Fruit fly (Drosophila melanogaster) whole organism, embryonic: ENCODE results near the gene THADA.
A peak's percentile ranks its signal among the peaks of the same experiment; 100 is the strongest.

ENCODE experiments used
- Asciz ChIP-seq: fragments of 200-800 bp; sonication (Bioruptor generic); optimal IDR thresholded peaks from 2 replicates; lab custom pipeline; 2017; ENCODE audit warnings: missing biosample characterization, mild to moderate bottlenecking, missing genetic modification characterization, missing genetic modification reagents
- Atf-2 ChIP-seq: fragments of 200-800 bp; sonication (Bioruptor generic); optimal IDR thresholded peaks from 2 replicates; lab custom pipeline; 2016; ENCODE audit warnings: missing biosample characterization, missing genetic modification characterization
- CG10366 ChIP-seq: fragments of 200-800 bp; sonication (Bioruptor generic); IDR thresholded peaks from 2 replicates; pipeline ENCODE4 v1.3.6; 2022; ENCODE audit warnings: missing biosample characterization, missing genetic modification characterization
- CG11504 ChIP-seq: fragments of 200-800 bp; sonication (Bioruptor generic); optimal IDR thresholded peaks from 3 replicates; lab custom pipeline; 2019; ENCODE audit warnings: missing biosample characterization, mild to moderate bottlenecking, missing genetic modification characterization, moderate library complexity
- CG11723 ChIP-seq: fragments of 200-800 bp; sonication (Bioruptor generic); optimal IDR thresholded peaks from 2 replicates; lab custom pipeline; 2017; ENCODE audit warnings: missing biosample characterization, mild to moderate bottlenecking, missing genetic modification characterization
- CG17328 ChIP-seq: fragments of 200-800 bp; sonication (Bioruptor generic); IDR thresholded peaks from 2 replicates; pipeline ENCODE4 v1.3.6; 2022; ENCODE audit warnings: missing biosample characterization, missing genetic modification characterization
- CG2120 ChIP-seq: fragments of 200-800 bp; sonication (Bioruptor generic); optimal IDR thresholded peaks from 3 replicates; lab custom pipeline; 2016; ENCODE audit warnings: missing biosample characterization, missing genetic modification characterization
- CG2129 ChIP-seq: fragments of 200-800 bp; sonication (Bioruptor generic); IDR thresholded peaks from 2 replicates; pipeline ENCODE4 v1.3.6; 2022; ENCODE audit warnings: missing biosample characterization, missing genetic modification characterization; ENCODE audit not compliant: partially characterized antibody
- CG2202 ChIP-seq: fragments of 200-800 bp; sonication (Bioruptor generic); optimal IDR thresholded peaks from 2 replicates; lab custom pipeline; 2018; ENCODE audit warnings: missing biosample characterization, mild to moderate bottlenecking, missing genetic modification characterization
- CG30403 ChIP-seq: fragments of 200-800 bp; sonication (Bioruptor generic); optimal IDR thresholded peaks from 3 replicates; lab custom pipeline; 2016; ENCODE audit warnings: missing biosample characterization, missing genetic modification characterization
- CG3163 ChIP-seq: fragments of 200-800 bp; sonication (Bioruptor generic); optimal IDR thresholded peaks from 3 replicates; lab custom pipeline; 2016; ENCODE audit warnings: missing biosample characterization, missing genetic modification characterization
- CG32532 ChIP-seq: fragments of 200-800 bp; sonication (Bioruptor generic); IDR thresholded peaks from 2 replicates; pipeline ENCODE4 v1.3.6; 2022; ENCODE audit warnings: missing biosample characterization, missing genetic modification characterization
- CG34376 ChIP-seq: fragments of 200-800 bp; sonication (Bioruptor generic); optimal IDR thresholded peaks from 2 replicates; lab custom pipeline; 2018; ENCODE audit warnings: missing biosample characterization, mild to moderate bottlenecking, missing genetic modification characterization
- CG3995 ChIP-seq: fragments of 200-800 bp; sonication (Bioruptor generic); optimal IDR thresholded peaks from 3 replicates; lab custom pipeline; 2016; ENCODE audit warnings: missing biosample characterization, missing genetic modification characterization
- CG4854 ChIP-seq: fragments of 200-800 bp; sonication (Bioruptor generic); optimal IDR thresholded peaks from 2 replicates; lab custom pipeline; 2016; ENCODE audit warnings: missing biosample characterization, missing genetic modification characterization, inconsistent platforms
- CG6254 ChIP-seq: fragments of 200-800 bp; sonication (Bioruptor generic); optimal IDR thresholded peaks from 3 replicates; lab custom pipeline; 2017; ENCODE audit warnings: mild to moderate bottlenecking, missing biosample characterization, missing genetic modification reagents, missing genetic modification characterization
- CG6272 ChIP-seq: fragments of 200-800 bp; sonication (Bioruptor generic); IDR thresholded peaks from 2 replicates; pipeline ENCODE4 v1.3.6; 2022; ENCODE audit warnings: missing biosample characterization, missing genetic modification characterization
- CG6791 ChIP-seq: fragments of 200-800 bp; sonication (Bioruptor generic); IDR thresholded peaks from 3 replicates; pipeline ENCODE4 v1.3.6; 2022; ENCODE audit warnings: missing biosample characterization, missing genetic modification characterization; ENCODE audit not compliant: partially characterized antibody
- CG8924 ChIP-seq: fragments of 200-800 bp; optimal IDR thresholded peaks from 3 replicates; lab custom pipeline; 2019; ENCODE audit warnings: missing biosample characterization, mild to moderate bottlenecking, missing genetic modification characterization, moderate library complexity
- CG9215 ChIP-seq: fragments of 200-800 bp; sonication (Bioruptor generic); IDR thresholded peaks from 2 replicates; pipeline ENCODE4 v1.3.6; 2022; ENCODE audit warnings: missing biosample characterization, missing genetic modification characterization
- CoRest ChIP-seq: fragments of 200-800 bp; sonication (Bioruptor generic); optimal IDR thresholded peaks from 3 replicates; lab custom pipeline; 2018; ENCODE audit warnings: missing biosample characterization, mild to moderate bottlenecking, missing genetic modification characterization, moderate library complexity
- Dbx ChIP-seq: fragments of 200-800 bp; sonication (Bioruptor generic); IDR thresholded peaks from 3 replicates; pipeline ENCODE4 v1.3.6; 2022; ENCODE audit warnings: missing biosample characterization, missing genetic modification characterization
- Ets97D ChIP-seq: fragments of 200-800 bp; sonication (Bioruptor generic); optimal IDR thresholded peaks from 3 replicates; lab custom pipeline; 2016; ENCODE audit warnings: missing biosample characterization, missing genetic modification characterization
- H15 ChIP-seq: fragments of 200-800 bp; sonication (Bioruptor generic); IDR thresholded peaks from 3 replicates; pipeline ENCODE4 v1.3.6; 2022; ENCODE audit warnings: missing biosample characterization, missing genetic modification characterization
- HLHmδ ChIP-seq: fragments of 200-800 bp; sonication (Bioruptor generic); optimal IDR thresholded peaks from 2 replicates; lab custom pipeline; 2018; ENCODE audit warnings: missing biosample characterization, mild to moderate bottlenecking, missing genetic modification characterization, moderate library complexity
- Hmr ChIP-seq: fragments of 200-800 bp; sonication (Bioruptor generic); optimal IDR thresholded peaks from 3 replicates; lab custom pipeline; 2017; ENCODE audit warnings: mild to moderate bottlenecking, missing biosample characterization, missing genetic modification reagents, missing genetic modification characterization
- MBD-R2 ChIP-seq: fragments of 200-800 bp; sonication (Bioruptor generic); IDR thresholded peaks from 2 replicates; pipeline ENCODE4 v1.3.6; 2022; ENCODE audit warnings: missing biosample characterization, missing genetic modification characterization
- Mad ChIP-seq: fragments of 200-800 bp; sonication (Bioruptor generic); optimal IDR thresholded peaks from 2 replicates; lab custom pipeline; 2016; ENCODE audit warnings: missing biosample characterization, missing genetic modification characterization
- Meics ChIP-seq: fragments of 200-800 bp; sonication (Bioruptor generic); optimal IDR thresholded peaks from 2 replicates; lab custom pipeline; 2017; ENCODE audit warnings: missing biosample characterization, mild to moderate bottlenecking, missing genetic modification characterization
- Oli ChIP-seq: fragments of 200-800 bp; sonication (Bioruptor generic); optimal IDR thresholded peaks from 2 replicates; lab custom pipeline; 2018; ENCODE audit warnings: missing biosample characterization, mild to moderate bottlenecking, missing genetic modification characterization, moderate library complexity
- Usf ChIP-seq: fragments of 200-800 bp; sonication (Bioruptor generic); optimal IDR thresholded peaks from 2 replicates; lab custom pipeline; 2017; ENCODE audit warnings: missing genotype, missing biosample characterization, missing genetic modification characterization
- ab ChIP-seq: fragments of 200-800 bp; sonication (Bioruptor generic); optimal IDR thresholded peaks from 2 replicates; lab custom pipeline; 2016; ENCODE audit warnings: missing biosample characterization, missing genetic modification characterization
- bbx ChIP-seq: fragments of 200-800 bp; sonication (Bioruptor generic); IDR thresholded peaks from 2 replicates; pipeline ENCODE4 v1.3.6; 2022; ENCODE audit warnings: missing biosample characterization, missing genetic modification characterization; ENCODE audit not compliant: partially characterized antibody
- chn ChIP-seq: fragments of 200-800 bp; sonication (Bioruptor generic); optimal IDR thresholded peaks from 2 replicates; lab custom pipeline; 2016; ENCODE audit warnings: missing biosample characterization, missing genetic modification characterization
- crc ChIP-seq: fragments of 200-800 bp; sonication (Bioruptor generic); optimal IDR thresholded peaks from 2 replicates; lab custom pipeline; 2016; ENCODE audit warnings: missing biosample characterization, missing genetic modification characterization
- dmrt11E ChIP-seq: fragments of 200-800 bp; sonication (Bioruptor generic); optimal IDR thresholded peaks from 3 replicates; lab custom pipeline; 2018; ENCODE audit warnings: missing biosample characterization, mild to moderate bottlenecking, missing genetic modification characterization, moderate library complexity
- emc ChIP-seq: fragments of 200-800 bp; sonication (Bioruptor generic); optimal IDR thresholded peaks from 2 replicates; lab custom pipeline; 2016; ENCODE audit warnings: missing biosample characterization, missing genetic modification characterization
- knrl ChIP-seq: fragments of 200-800 bp; sonication (Bioruptor generic); IDR thresholded peaks from 3 replicates; pipeline ENCODE4 v1.3.6; 2022; ENCODE audit warnings: missing biosample characterization, missing genetic modification characterization; ENCODE audit not compliant: partially characterized antibody
- lmd ChIP-seq: fragments of 200-800 bp; sonication (Bioruptor generic); IDR thresholded peaks from 2 replicates; pipeline ENCODE4 v1.3.6; 2022; ENCODE audit warnings: missing biosample characterization, missing genetic modification characterization
- lov ChIP-seq, 2 experiments: fragments of 200-800 bp in 1 of 2; fragments of >200 bp in 1 of 2; sonication (Bioruptor generic) in 1 of 2; IDR thresholded peaks in 1 of 2; optimal IDR thresholded peaks in 1 of 2; 2 replicates in 1 of 2; 3 replicates in 1 of 2; pipeline versions ENCODE4 v1.3.6 to Lab custom; 2017 to 2022; ENCODE audit warnings: missing biosample characterization in 1 of 2, missing genetic modification characterization in 1 of 2
- mld ChIP-seq: fragments of 200-800 bp; sonication (Bioruptor generic); IDR thresholded peaks from 3 replicates; pipeline ENCODE4 v1.3.6; 2022; ENCODE audit warnings: missing biosample characterization, missing genetic modification characterization; ENCODE audit not compliant: partially characterized antibody
- peb ChIP-seq: fragments of 200-800 bp; sonication (Bioruptor generic); IDR thresholded peaks from 2 replicates; pipeline ENCODE4 v1.3.6; 2022; ENCODE audit warnings: missing biosample characterization, missing genetic modification characterization
- pzg ChIP-seq: fragments of 200-800 bp; sonication (Bioruptor generic); optimal IDR thresholded peaks from 3 replicates; lab custom pipeline; 2018; ENCODE audit warnings: missing biosample characterization, mild to moderate bottlenecking, missing genetic modification characterization, moderate library complexity
- row ChIP-seq: fragments of 200-800 bp; sonication (Bioruptor generic); IDR thresholded peaks from 3 replicates; pipeline ENCODE4 v1.3.6; 2022; ENCODE audit warnings: missing biosample characterization, missing genetic modification characterization
- so ChIP-seq: fragments of 200-800 bp; sonication (Bioruptor generic); IDR thresholded peaks from 3 replicates; pipeline ENCODE4 v1.3.6; 2022; ENCODE audit warnings: missing biosample characterization, missing genetic modification characterization
- sob ChIP-seq: fragments of 200-800 bp; sonication (Bioruptor generic); IDR thresholded peaks from 2 replicates; pipeline ENCODE4 v1.3.6; 2022; ENCODE audit warnings: missing biosample characterization, missing genetic modification characterization
- sqz ChIP-seq: fragments of 200-800 bp; sonication (Bioruptor generic); optimal IDR thresholded peaks from 3 replicates; lab custom pipeline; 2018; ENCODE audit warnings: missing biosample characterization, mild to moderate bottlenecking, missing genetic modification characterization
- stwl ChIP-seq: fragments of 200-800 bp; sonication (Bioruptor generic); optimal IDR thresholded peaks from 3 replicates; lab custom pipeline; 2018; ENCODE audit warnings: missing biosample characterization, mild to moderate bottlenecking, missing genetic modification characterization, moderate library complexity
- zfh1 ChIP-seq: fragments of 200-800 bp; sonication (Bioruptor generic); IDR thresholded peaks from 3 replicates; pipeline ENCODE4 v1.3.6; 2022; ENCODE audit warnings: missing biosample characterization, missing genetic modification characterization

Gene THADA

dm6 chrX:19842397-19843261 lies 22.7 kb downstream of the THADA start (continued):
- TF ChIP-seq CG10366 (GFP tag; lab: Robert Waterston, UW) (no peak), Usf (GFP tag; lab: Kevin White, UChicago) (no peak), peb (no peak), CG4854 (GFP tag; lab: Kevin White, UChicago) (no peak), bbx (GFP tag; lab: Robert Waterston, UW) (no peak), stwl (tag; lab: Kevin White, UChicago) (no peak), Hmr (no peak), Asciz (GFP tag; lab: Kevin White, UChicago) (no peak), Ets97D (no peak), CG6254 (GFP tag; lab: Kevin White, UChicago) (no peak), knrl (GFP tag; lab: Robert Waterston, UW) (no peak), MBD-R2 (GFP tag; lab: Robert Waterston, UW) (no peak), crc (GFP tag; lab: Kevin White, UChicago) (no peak), CG3995 (GFP tag; lab: Kevin White, UChicago) (no peak), Meics (GFP tag; lab: Kevin White, UChicago) (no peak), CG32532 (GFP tag; lab: Robert Waterston, UW) (no peak), Mad (GFP tag; lab: Kevin White, UChicago) (no peak), CG8924 (tag; lab: Kevin White, UChicago) (no peak), emc (no peak), lmd (GFP tag; lab: Robert Waterston, UW) (no peak), lov (optimal IDR thresholded peaks at IDR 0.05; lab: Kevin White, UChicago) (no peak), lov (GFP tag; IDR thresholded peaks at IDR 0.05; lab: Robert Waterston, UW) (no peak), pzg (GFP tag; lab: Kevin White, UChicago) (no peak), CG2202 (tag; lab: Kevin White, UChicago) (no peak), CG6272 (no peak), HLHmδ (no peak), CG11723 (GFP tag; lab: Kevin White, UChicago) (no peak), CG30403 (peak; percentile 8), CG34376 (GFP tag; lab: Kevin White, UChicago) (no peak), CG2129 (GFP tag; lab: Robert Waterston, UW) (no peak), CG17328 (GFP tag; lab: Robert Waterston, UW) (no peak), row (GFP tag; lab: Robert Waterston, UW) (peak; percentile 39), mld (GFP tag; lab: Robert Waterston, UW) (no peak), H15 (GFP tag; lab: Robert Waterston, UW) (no peak), CG11504 (tag; lab: Kevin White, UChicago) (no peak), Atf-2 (GFP tag; lab: Kevin White, UChicago) (no peak), Oli (tag; lab: Kevin White, UChicago) (no peak), ab (GFP tag; lab: Kevin White, UChicago) (no peak), so (GFP tag; lab: Robert Waterston, UW) (no peak), CoRest (tag; lab: Kevin White, UChicago) (no peak), dmrt11E (tag; lab: Kevin White, UChicago) (peak; percentile 49), sqz (peak; percentile 77), CG6791 (GFP tag; lab: Robert Waterston, UW) (no peak), CG3163 (GFP tag; lab: Kevin White, UChicago) (no peak), sob (no peak), chn (GFP tag; lab: Kevin White, UChicago) (no peak), CG2120 (GFP tag; lab: Kevin White, UChicago) (no peak), CG9215 (GFP tag; lab: Robert Waterston, UW) (no peak), zfh1 (GFP tag; lab: Robert Waterston, UW) (no peak), Dbx (GFP tag; lab: Robert Waterston, UW) (no peak)
